Worm (Caenorhabditis elegans) whole organism, midembryonic: ENCODE data around the gene F13D12.5.

ENCODE experiments used
- T22C8.4 ChIP-seq: fragments of 200-800 bp; sonication (Bioruptor generic); IDR thresholded peaks from 2 replicates; pipeline ENCODE4 v1.3.6; 2022; ENCODE audit warnings: missing genetic modification characterization, missing compliant biosample characterization
- cog-1 ChIP-seq: sonication (generic microtip); optimal IDR thresholded peaks from 2 replicates; lab custom pipeline; 2016; ENCODE audit warnings: missing genetic modification characterization, missing compliant biosample characterization
- flt-1 ChIP-seq: fragments of 200-800 bp; sonication (Bioruptor generic); IDR thresholded peaks from 2 replicates; pipeline ENCODE4 v1.3.6; 2022; ENCODE audit warnings: missing genetic modification characterization, missing compliant biosample characterization
- klf-2 ChIP-seq: fragments of 200-800 bp; sonication (Bioruptor generic); conservative IDR thresholded peaks from 2 replicates; pipeline ENCODE4 v1.3.6; 2022; ENCODE audit warnings: missing genetic modification reagents, missing genetic modification characterization, missing compliant biosample characterization
- med-1 ChIP-seq: sonication (generic microtip); optimal IDR thresholded peaks from 2 replicates; lab custom pipeline; 2017; ENCODE audit warnings: missing genetic modification characterization, mild to moderate bottlenecking, missing compliant biosample characterization, antibody characterized with exemption, missing genetic modification reagents; ENCODE audit not compliant: insufficient read depth
- ref-1 ChIP-seq: fragments of 200-800 bp; sonication (Bioruptor generic); conservative IDR thresholded peaks from 2 replicates; pipeline ENCODE4 v1.3.6; 2022; ENCODE audit warnings: missing genetic modification reagents, missing genetic modification characterization, missing compliant biosample characterization
- tab-1 ChIP-seq: fragments of 200-800 bp; sonication (Bioruptor generic); IDR thresholded peaks from 2 replicates; pipeline ENCODE4 v1.3.6; 2022; ENCODE audit warnings: missing genetic modification characterization, missing compliant biosample characterization
- ztf-23 ChIP-seq: fragments of 200-800 bp; sonication (Bioruptor generic); IDR thresholded peaks from 2 replicates; pipeline ENCODE4 v1.3.6; 2022; ENCODE audit warnings: missing genetic modification reagents, missing genetic modification characterization, missing compliant biosample characterization
- ztf-29 ChIP-seq: fragments of 200-800 bp; sonication (Bioruptor generic); IDR thresholded peaks from 2 replicates; pipeline ENCODE4 v1.3.6; 2022; ENCODE audit warnings: missing genetic modification reagents, missing genetic modification characterization, missing compliant biosample characterization

The F13D12.5 gene

DNA sequence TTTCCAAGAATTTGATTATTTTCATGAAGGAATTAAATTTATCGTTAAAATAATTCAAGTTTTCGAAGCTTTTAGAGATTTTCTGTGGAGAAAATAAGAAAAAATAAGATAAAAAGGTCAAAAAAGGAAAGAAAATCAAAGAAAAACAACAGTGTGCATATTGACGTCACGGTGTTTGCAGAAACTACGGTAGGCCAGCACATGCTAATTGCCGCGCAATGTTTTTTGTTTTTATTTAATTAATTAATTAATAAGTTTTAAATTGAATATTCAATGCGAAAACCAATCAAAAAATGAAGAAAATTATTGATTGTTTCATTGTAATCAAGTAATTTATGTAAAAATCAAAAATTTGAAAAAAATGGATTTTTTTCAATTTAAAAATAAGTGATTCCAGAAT lies 21.3 kb downstream of the F13D12.5 start:
- no peak for TF ChIP-seq ref-1
- TF ChIP-seq klf-2 (GFP tag; lab: Robert Waterston, UW), result no peak
- TF ChIP-seq cog-1, result no peak
- no peak for TF ChIP-seq ztf-23 (GFP tag; lab: Robert Waterston, UW)
- no peak for TF ChIP-seq T22C8.4
- no peak for TF ChIP-seq ztf-29
- 0 out of 2 replicates have a peak, but pooled peaks have one; percentile 8 for TF ChIP-seq flt-1
- no peak for TF ChIP-seq tab-1 (GFP tag; lab: Robert Waterston, UW)

- TF ChIP-seq cog-1 (no peak), tab-1 (GFP tag; lab: Robert Waterston, UW) (no peak), ref-1 (no peak), ztf-23 (GFP tag; lab: Robert Waterston, UW) (no peak), ztf-29 (no peak), med-1 (no peak), T22C8.4 (no peak), flt-1 (no peak), klf-2 (GFP tag; lab: Robert Waterston, UW) (no peak)
These were observed 21.9 kb downstream of the F13D12.5 start, which contains the start of the genes F44E5.17 and gpb-1 for ce11 chrII:11748494-11748893. Gene F44E5.17 (minus strand): TSS chrII:11748594. Gene gpb-1 (minus strand): TSS chrII:11748611.

- no peak for TF ChIP-seq med-1
- TF ChIP-seq cog-1, result peak; percentile 93
- no peak for TF ChIP-seq ref-1
- peak; percentile 65; the same call in 1 of the 2 replicates for TF ChIP-seq ztf-23 (GFP tag; lab: Robert Waterston, UW)
- TF ChIP-seq flt-1, result peak; percentile 61; the same call in 1 of the 2 replicates
- TF ChIP-seq T22C8.4, result peak; percentile 86
- TF ChIP-seq tab-1 (GFP tag; lab: Robert Waterston, UW), result no peak
- TF ChIP-seq ztf-29, result no peak
- TF ChIP-seq klf-2 (GFP tag; lab: Robert Waterston, UW), result no peak
These were observed 23.0 kb downstream of the F13D12.5 start for ce11 chrII:11749490-11750172.

DNA sequence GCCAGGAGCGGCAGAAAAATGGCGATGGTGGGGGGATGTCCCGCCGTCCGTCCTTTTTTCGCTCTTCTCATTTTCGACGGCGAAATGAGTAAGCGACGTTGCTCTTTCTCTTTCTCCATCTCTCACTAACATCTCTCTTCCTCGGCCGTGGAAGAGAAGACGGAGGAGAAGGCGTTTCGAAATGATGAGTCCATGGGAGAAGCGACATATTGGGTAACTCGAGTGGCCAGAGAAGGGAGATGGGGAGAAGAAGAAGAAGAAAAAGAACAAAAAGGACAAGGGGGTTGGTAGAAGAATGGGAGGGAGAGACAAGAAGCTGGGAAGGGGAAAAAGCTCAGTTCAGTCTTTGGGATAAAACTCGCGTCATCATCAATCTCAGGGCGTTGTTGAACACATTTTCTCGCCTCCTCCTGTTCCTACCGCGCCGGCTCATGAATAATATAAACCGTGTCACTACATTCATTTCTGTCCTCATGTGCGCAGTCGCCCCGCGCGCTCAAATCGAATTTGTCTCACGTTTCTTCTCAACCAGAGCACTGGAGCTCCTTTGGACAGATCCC lies 25.1 kb downstream of the F13D12.5 start:
- TF ChIP-seq med-1 (no peak), ztf-23 (GFP tag; lab: Robert Waterston, UW) (0 out of 2 replicates have a peak, but pooled peaks have one; percentile 53)

DNA sequence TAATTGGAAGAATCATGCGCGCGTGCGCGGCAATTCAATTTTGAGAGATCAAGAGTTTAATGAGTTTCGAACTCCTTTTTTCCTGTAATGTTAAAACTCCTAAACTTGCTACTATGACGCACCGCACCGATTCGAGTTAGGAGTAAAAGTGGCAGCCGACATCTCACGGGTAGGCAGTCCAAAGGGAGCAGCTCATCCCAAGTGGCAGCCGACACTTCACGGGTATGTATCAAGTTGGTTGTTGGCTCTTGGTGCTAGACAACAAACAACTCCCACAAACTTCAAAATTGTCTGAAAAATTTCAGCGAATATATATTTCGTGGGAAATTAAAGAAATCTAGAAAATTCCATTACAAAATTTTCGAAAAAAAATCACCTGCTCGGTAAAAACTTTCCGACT lies 26.6 kb downstream of the F13D12.5 start:
- no peak for TF ChIP-seq med-1
- TF ChIP-seq T22C8.4, result no peak
- TF ChIP-seq ztf-29, result no peak
- TF ChIP-seq tab-1 (GFP tag; lab: Robert Waterston, UW), result no peak
- no peak for TF ChIP-seq klf-2 (GFP tag; lab: Robert Waterston, UW)
- no peak for TF ChIP-seq cog-1
- no peak for TF ChIP-seq ref-1
- TF ChIP-seq ztf-23 (GFP tag; lab: Robert Waterston, UW), result no peak
- TF ChIP-seq flt-1, result no peak

ce11 chrII:11756684-11757107 lies 30.1 kb downstream of the F13D12.5 start:
- TF ChIP-seq ref-1 (no peak), tab-1 (GFP tag; lab: Robert Waterston, UW) (no peak), ztf-23 (GFP tag; lab: Robert Waterston, UW) (no peak), ztf-29 (no peak)

DNA sequence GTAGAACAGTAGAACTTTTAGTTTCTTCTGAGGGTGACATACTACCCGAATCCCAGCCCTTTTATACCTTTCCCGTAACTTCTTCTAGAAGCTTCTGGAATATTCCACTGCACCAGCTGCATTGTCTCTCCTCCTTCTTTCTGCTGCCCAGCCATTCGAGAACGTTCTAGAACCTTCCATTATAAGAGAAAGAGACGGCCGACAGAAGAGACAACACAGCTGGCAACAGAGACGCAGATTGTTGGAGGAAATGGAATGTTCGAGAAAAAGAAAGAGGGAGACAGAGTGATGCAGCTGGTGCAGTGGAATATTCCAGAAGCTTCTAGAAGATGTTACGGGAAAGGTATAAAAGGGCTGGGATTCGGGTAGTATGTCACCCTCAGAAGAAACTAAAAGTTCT lies 32.7 kb downstream of the F13D12.5 start, which contains the start of the genes F44E5.4 and F44E5.5:
TSS of gene F44E5.4 (minus strand) at position 35 of the 400 bp plus-strand sequence.
TSS of gene F44E5.5 (plus strand) at position 386 of the 400 bp plus-strand sequence.
- TF ChIP-seq cog-1, result peak; percentile 66
- peak; percentile 79 for TF ChIP-seq klf-2 (GFP tag; lab: Robert Waterston, UW)
- TF ChIP-seq flt-1, result peak; percentile 97
- TF ChIP-seq ztf-23 (GFP tag; lab: Robert Waterston, UW), result peak; percentile 91
- TF ChIP-seq T22C8.4, result peak; percentile 66
- peak; percentile 50; the same call in 1 of the 2 replicates for TF ChIP-seq ref-1
- TF ChIP-seq ztf-29, result peak; percentile 72
- peak; percentile 61; the same call in 1 of the 2 replicates for TF ChIP-seq tab-1 (GFP tag; lab: Robert Waterston, UW)

ce11 chrII:11761806-11762512 lies 35.3 kb downstream of the F13D12.5 start:
- no peak for TF ChIP-seq ztf-29
- no peak for TF ChIP-seq ztf-23 (GFP tag; lab: Robert Waterston, UW)
- no peak for TF ChIP-seq T22C8.4
- no peak for TF ChIP-seq tab-1 (GFP tag; lab: Robert Waterston, UW)
- TF ChIP-seq cog-1, result no peak
- TF ChIP-seq flt-1, result no peak
- no peak for TF ChIP-seq ref-1
- no peak for TF ChIP-seq med-1
- TF ChIP-seq klf-2 (GFP tag; lab: Robert Waterston, UW), result no peak

DNA sequence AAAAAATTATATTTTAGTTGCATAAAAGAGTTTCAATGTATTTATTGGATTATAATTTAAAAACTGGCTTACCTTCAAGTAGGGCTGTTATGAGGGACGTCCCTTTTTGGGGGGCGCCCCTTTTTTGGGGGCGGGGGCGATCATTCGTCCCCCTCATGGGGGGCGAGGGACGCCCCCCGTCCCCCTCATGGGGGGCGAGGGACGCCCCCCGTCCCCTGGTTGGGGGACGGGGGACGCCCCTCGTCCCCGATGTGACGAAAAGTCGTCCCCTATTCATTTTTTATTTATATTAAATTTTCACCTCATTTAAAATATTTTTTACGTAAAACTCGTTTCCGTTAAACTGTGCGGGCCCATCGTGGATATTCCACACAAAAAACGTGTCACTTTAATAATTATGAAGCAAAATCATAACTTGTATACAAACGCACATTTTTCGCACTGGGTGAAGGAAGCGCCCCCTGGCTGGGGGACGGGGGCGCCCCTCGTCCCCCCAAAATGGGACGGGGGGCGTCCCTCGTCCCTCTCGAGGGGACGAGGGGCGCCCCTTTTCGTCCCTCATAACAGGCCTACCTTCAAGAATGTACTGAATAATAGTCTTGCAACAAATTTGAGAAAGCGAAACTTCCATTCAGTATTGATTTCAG lies 39.0 kb downstream of the F13D12.5 start:
- TF ChIP-seq ztf-29, result no peak
- TF ChIP-seq tab-1 (GFP tag; lab: Robert Waterston, UW), result 0 out of 2 replicates have a peak, but pooled peaks have one; percentile 28

DNA sequence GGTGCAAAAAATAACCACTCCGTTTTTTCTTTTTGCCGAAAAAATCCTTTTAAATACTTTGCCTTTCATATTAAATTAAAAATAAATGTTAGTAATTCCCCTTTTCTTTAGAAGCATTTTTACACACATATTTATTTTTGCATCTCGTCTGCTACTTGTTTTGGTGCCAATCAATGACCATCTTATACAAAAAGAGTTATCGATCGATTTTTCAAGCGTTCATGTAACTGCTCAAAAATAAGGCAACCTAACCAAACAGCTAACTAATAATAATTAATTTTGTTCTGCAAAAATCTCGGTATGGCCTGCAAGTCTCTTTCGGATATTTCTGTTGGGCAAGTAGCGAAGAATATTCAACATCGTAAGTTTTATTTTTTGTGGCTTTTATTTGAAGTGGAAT lies 39.9 kb downstream of the F13D12.5 start, which contains the start of gene F44E5.2:
TSS of gene F44E5.2 (plus strand) at position 301 of the 400 bp plus-strand sequence.
- TF ChIP-seq ztf-23 (GFP tag; lab: Robert Waterston, UW), result no peak
- TF ChIP-seq med-1, result no peak
- TF ChIP-seq tab-1 (GFP tag; lab: Robert Waterston, UW), result no peak
